Fruit fly (Drosophila melanogaster) whole organism: ENCODE data around the gene CG1801.

ENCODE experiments used
- CG8478 ChIP-seq: fragments of >200 bp; optimal IDR thresholded peaks from 2 replicates; lab custom pipeline; 2018; ENCODE audit warnings: inconsistent platforms
- Dll ChIP-seq: fragments of >200 bp; optimal IDR thresholded peaks from 2 replicates; lab custom pipeline; 2017
- EcR ChIP-seq, 2 experiments: fragments of >200 bp; optimal IDR thresholded peaks; 2 replicates each; lab custom pipeline; 2017; ENCODE audit warnings: missing biosample characterization in 2 of 2, missing genetic modification characterization in 2 of 2, missing genetic modification reagents in 2 of 2
- pan ChIP-seq: fragments of >200 bp; optimal IDR thresholded peaks from 2 replicates; lab custom pipeline; 2017
- psq ChIP-seq: fragments of >200 bp; optimal IDR thresholded peaks from 2 replicates; lab custom pipeline; 2017
- usp ChIP-seq: fragments of >200 bp; optimal IDR thresholded peaks from 2 replicates; lab custom pipeline; 2017; ENCODE audit warnings: missing biosample characterization, missing genetic modification characterization, mixed read lengths

DNA sequence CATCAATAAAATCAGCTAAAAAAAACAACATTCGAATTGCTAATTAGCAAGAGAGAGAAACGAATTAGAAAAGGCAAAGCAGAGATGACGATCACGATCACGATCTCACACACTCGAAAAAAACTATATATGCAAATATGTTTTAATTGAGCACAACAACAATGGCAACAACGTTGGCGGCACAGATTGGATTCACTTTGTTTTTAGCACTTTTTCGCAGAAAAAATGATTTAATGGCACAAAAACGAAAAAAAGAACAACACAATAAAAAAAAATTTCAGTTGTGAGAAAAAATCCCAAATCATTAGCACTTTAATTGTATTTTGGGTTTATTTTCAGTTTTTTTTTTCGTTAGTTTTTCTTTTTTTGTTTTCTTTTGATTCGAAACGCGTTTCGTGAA is 36.7 kb downstream of the CG1801 start:
- TF ChIP-seq psq (lab: Kevin White, UChicago): no peak
- no peak for TF ChIP-seq CG8478 (lab: Kevin White, UChicago)
- no peak for TF ChIP-seq usp
- no peak for TF ChIP-seq Dll (lab: Kevin White, UChicago)
- TF ChIP-seq pan (lab: Kevin White, UChicago): no peak
- TF ChIP-seq EcR (GFP tag; optimal IDR thresholded peaks at IDR 0.05; lab: Kevin White, UChicago): no peak
